Fruit fly (Drosophila melanogaster): Measurements from ENCODE around the gene Or1a.

Gene Or1a

DNA sequence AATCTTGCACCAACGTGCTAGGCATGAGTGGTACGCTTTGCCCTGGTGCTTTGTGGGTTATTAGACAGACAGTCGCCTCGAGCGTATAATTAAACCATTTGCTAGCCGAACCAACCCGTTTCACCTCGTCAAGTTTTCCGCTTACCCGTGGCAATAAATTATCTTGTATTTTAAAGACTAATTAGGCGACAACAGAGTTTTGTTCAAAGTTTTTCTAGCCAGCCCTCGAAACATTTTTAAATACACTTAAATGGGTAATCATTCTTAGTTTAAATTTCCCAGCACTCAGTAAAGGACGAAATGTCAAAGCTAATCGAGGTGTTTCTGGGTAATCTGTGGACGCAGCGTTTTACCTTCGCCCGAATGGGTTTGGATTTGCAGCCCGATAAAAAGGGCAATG is at the start of gene Or1a:
Gene Or1a, plus strand, starts transcription at position 301 of the 400 bp plus-strand sequence.
- no peak for TF ChIP-seq Eip93F (GFP tag; optimal IDR thresholded peaks at IDR 0.05)
- no peak for TF ChIP-seq Hr4 (GFP tag; optimal IDR thresholded peaks at IDR 0.05)

DNA sequence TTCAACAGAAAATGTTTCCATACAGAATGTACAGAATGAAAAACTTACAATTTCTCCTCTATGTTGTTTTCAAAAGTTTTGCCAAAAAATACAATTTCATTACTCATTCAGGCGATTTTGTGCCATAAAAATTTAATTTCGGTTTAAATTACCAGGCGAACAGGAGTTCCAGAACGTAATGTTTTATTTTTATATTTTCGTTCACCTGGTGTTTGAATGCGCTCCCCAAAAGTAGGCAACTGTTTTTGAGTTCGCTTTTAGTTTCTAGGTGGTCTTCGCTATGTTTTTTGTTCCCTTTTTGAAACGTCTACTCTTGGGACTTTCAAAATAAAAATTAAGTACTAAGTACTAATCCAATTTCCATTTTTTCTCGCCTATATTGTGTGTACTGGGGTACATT is 49.2 kb upstream of the Or1a start:
- no peak for TF ChIP-seq spab (GFP tag; optimal IDR thresholded peaks at IDR 0.05)
- peak; percentile 39 for TF ChIP-seq Eip78C (GFP tag)

DNA sequence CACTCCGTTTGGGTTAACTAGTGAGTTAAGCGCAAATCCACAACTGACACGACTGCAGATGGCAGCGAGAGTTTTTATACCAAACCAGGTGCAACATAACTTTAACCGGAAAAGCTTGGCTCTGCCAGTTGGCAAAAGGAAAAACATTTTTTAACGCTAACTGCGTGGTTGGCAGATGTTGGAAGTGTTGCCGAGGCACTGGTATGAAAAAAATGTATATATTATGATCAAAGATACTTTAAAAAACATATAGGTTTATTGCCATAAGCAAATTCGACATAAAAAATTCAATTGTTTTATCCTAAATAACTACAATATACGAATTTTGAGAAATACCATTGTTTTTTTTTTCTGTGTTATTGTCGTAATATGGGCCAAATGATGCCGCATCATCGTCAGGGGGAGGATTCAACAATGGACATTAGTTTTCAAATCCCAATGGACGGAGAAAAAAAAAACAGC is 47.9 kb upstream of the Or1a start, which contains the start of gene CG13376:
Gene CG13376, minus strand, starts transcription at position 51 of the 462 bp plus-strand sequence.
- peak; percentile 54; the same call in 1 of the 3 replicates for TF ChIP-seq CG8119 (GFP tag; IDR thresholded peaks at IDR 0.05)
- no peak for TF ChIP-seq cyc (GFP tag; optimal IDR thresholded peaks at IDR 0.05)
- peak; percentile 35 for TF ChIP-seq CG6276 (GFP tag; optimal IDR thresholded peaks at IDR 0.05)
- peak; percentile 32 for TF ChIP-seq Hr4 (GFP tag; optimal IDR thresholded peaks at IDR 0.05)
- no peak for TF ChIP-seq CG6792 (GFP tag; optimal IDR thresholded peaks at IDR 0.05)
- peak; percentile 43 for TF ChIP-seq Lpt (GFP tag; optimal IDR thresholded peaks at IDR 0.05)
- TF ChIP-seq CG4318 (GFP tag; optimal IDR thresholded peaks at IDR 0.05) = peak; percentile 12
- TF ChIP-seq CG15336 (GFP tag; IDR thresholded peaks at IDR 0.05) = peak; percentile 66
- peak; percentile 49 for TF ChIP-seq Eip78C (GFP tag)

DNA sequence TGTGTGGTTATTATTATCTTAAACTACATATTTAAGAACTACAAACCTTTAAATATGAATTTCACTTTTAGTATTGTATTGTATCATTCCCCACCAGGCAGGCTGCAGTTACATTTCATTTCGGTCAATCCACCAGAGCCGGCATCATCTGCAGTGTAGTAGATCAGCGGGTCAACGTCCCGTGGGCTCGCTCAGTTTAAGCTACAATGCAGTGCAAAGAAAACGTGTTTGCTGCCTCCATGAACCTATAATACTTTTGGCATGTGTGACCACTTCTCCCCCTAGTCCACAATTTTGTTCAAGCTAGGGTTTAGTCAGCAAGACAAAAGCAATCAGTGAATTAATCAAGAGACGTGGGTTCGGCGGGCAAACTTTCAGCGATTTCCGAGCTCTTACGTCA is 46.9 kb upstream of the Or1a start:
- TF ChIP-seq Eip75B (GFP tag; optimal IDR thresholded peaks at IDR 0.05) (no peak), Eip78C (GFP tag) (peak; percentile 32), CG8119 (GFP tag; IDR thresholded peaks at IDR 0.05) (0 out of 3 replicates have a peak, but pooled peaks have one; percentile 17)

DNA sequence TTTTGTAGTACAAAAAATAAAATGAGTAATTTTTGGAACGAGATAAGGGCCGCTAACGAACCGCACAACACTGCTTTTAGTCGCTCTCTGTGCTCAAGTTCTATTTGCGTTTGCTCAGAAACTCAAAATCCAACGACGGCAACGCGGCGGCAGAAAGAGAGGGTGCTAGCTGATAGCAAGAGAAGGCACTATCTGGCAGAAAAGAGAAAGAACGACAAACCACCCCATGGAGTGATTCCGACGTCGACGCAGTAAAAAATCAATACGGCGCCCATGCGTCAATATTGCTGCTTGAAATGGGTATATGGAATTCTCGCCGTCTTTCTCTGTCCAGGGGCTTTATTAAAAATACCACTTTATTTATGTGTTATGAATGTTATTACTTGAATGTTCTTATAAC is 38.9 kb upstream of the Or1a start:
- TF ChIP-seq Ets96B (tag; optimal IDR thresholded peaks at IDR 0.05) = no peak
- TF ChIP-seq CG34406 (GFP tag; optimal IDR thresholded peaks at IDR 0.05) = no peak
- TF ChIP-seq Eip78C (GFP tag) = no peak
- no peak for TF ChIP-seq esn (GFP tag; optimal IDR thresholded peaks at IDR 0.05)
- TF ChIP-seq fkh (GFP tag; optimal IDR thresholded peaks at IDR 0.05) = peak; percentile 77
- 0 out of 3 replicates have a peak, but pooled peaks have one; percentile 9 for TF ChIP-seq CG6163 (GFP tag; IDR thresholded peaks at IDR 0.05)
- no peak for TF ChIP-seq CG7368 (GFP tag; optimal IDR thresholded peaks at IDR 0.05)
- no peak for TF ChIP-seq dsx (GFP tag; optimal IDR thresholded peaks at IDR 0.05; ENCODE audit: poor library complexity, severe bottlenecking)
- TF ChIP-seq net (GFP tag; optimal IDR thresholded peaks at IDR 0.05) = no peak
- TF ChIP-seq fd85E (GFP tag; optimal IDR thresholded peaks at IDR 0.05) = no peak

DNA sequence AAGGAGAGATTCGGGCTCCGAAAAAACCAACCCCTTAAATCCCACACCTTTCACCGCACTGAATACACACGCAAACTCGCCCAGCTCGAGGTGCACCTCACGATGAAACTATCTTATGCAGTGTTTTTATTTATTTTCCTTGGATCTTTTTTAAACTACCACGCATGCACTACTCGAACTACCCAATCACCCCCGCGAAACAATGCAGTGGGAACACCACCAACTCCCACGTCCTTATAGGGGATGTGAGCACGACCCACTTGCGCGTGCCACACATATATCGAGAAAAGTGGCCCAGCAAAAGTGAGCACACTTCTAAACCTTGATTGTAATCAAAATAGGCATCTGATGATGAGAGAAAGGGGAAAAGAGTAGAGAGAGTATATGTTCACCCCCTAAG is 38.4 kb upstream of the Or1a start:
- TF ChIP-seq Blimp-1 (GFP tag; optimal IDR thresholded peaks at IDR 0.05) (no peak), CG11294 (GFP tag; IDR thresholded peaks at IDR 0.05) (no peak), OdsH (GFP tag; optimal IDR thresholded peaks at IDR 0.05) (no peak), Ets96B (tag; optimal IDR thresholded peaks at IDR 0.05) (no peak), Sox15 (GFP tag; optimal IDR thresholded peaks at IDR 0.05) (no peak), CG8119 (GFP tag; IDR thresholded peaks at IDR 0.05) (no peak), fd59A (GFP tag; optimal IDR thresholded peaks at IDR 0.05) (no peak), dac (GFP tag; optimal IDR thresholded peaks at IDR 0.05) (no peak), CG11902 (GFP tag; optimal IDR thresholded peaks at IDR 0.05) (no peak), fkh (GFP tag; optimal IDR thresholded peaks at IDR 0.05) (no peak)

DNA sequence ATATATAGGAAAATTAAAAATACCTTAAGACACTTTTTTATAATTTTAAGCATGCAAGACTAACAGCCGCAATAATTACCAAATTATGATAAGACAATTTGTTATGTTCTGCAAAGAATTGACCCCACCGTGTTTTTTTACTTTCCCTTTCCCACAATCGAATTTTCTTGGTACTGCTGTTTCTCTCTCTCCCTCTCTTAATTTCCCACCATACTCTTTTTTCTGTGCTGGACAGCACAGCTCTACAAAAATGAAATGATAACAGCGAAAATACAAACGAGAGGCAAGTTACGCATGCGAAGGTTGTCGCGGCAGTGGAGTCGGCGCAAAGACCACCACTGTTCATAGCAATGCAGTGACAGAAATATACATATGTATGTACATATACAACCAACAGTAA is 37.0 kb upstream of the Or1a start:
- TF ChIP-seq pdm3 (GFP tag; optimal IDR thresholded peaks at IDR 0.05) (no peak), net (GFP tag; optimal IDR thresholded peaks at IDR 0.05) (no peak), Hr38 (GFP tag; optimal IDR thresholded peaks at IDR 0.05) (no peak), Eip78C (GFP tag) (no peak), CG11902 (GFP tag; optimal IDR thresholded peaks at IDR 0.05) (no peak), CG7368 (GFP tag; optimal IDR thresholded peaks at IDR 0.05) (no peak), cyc (GFP tag; optimal IDR thresholded peaks at IDR 0.05) (no peak), CG10669 (GFP tag; optimal IDR thresholded peaks at IDR 0.05) (no peak), fd59A (GFP tag; optimal IDR thresholded peaks at IDR 0.05) (no peak), fd85E (GFP tag; optimal IDR thresholded peaks at IDR 0.05) (no peak), Met (GFP tag; optimal IDR thresholded peaks at IDR 0.05) (no peak), CG32006 (GFP tag; optimal IDR thresholded peaks at IDR 0.05) (no peak), Sox15 (GFP tag; optimal IDR thresholded peaks at IDR 0.05) (no peak)
